Fruit fly (Drosophila melanogaster): ENCODE results near the gene ana1.

- TF ChIP-seq CG14655 (GFP tag; optimal IDR thresholded peaks at IDR 0.05) = no peak
- TF ChIP-seq Ets98B (GFP tag; IDR thresholded peaks at IDR 0.05) = no peak
- no peak for TF ChIP-seq CG8301 (tag; optimal IDR thresholded peaks at IDR 0.05)
- no peak for TF ChIP-seq CG17806 (tag; optimal IDR thresholded peaks at IDR 0.05)
Measured at dm6 chr3R:24564191-24564798, 33.9 kb downstream of the ana1 start.
